Fruit fly (Drosophila melanogaster) whole organism, prepupa: ENCODE measurements around the gene pum.

Experiments used
- Blimp-1 ChIP-seq: fragments of 200-800 bp; sonication (Bioruptor generic); optimal IDR thresholded peaks from 3 replicates; lab custom pipeline; 2017; ENCODE audit warnings: missing biosample characterization, missing genetic modification characterization, mild to moderate bottlenecking, moderate library complexity, missing genetic modification reagents
- CG10631 ChIP-seq: fragments of 200-800 bp; sonication (Bioruptor generic); optimal IDR thresholded peaks from 2 replicates; lab custom pipeline; 2016; ENCODE audit warnings: missing biosample characterization, missing genetic modification characterization
- CG6163 ChIP-seq: fragments of 200-800 bp; sonication (Bioruptor generic); IDR thresholded peaks from 3 replicates; pipeline ENCODE4 v1.3.6; 2022; ENCODE audit warnings: missing biosample characterization, missing genetic modification characterization
- Eip93F ChIP-seq: fragments of 200-800 bp; sonication (Bioruptor generic); optimal IDR thresholded peaks from 2 replicates; lab custom pipeline; 2016; ENCODE audit warnings: missing biosample characterization, mild to moderate bottlenecking, missing genetic modification characterization
- Lpt ChIP-seq: fragments of 200-800 bp; sonication (Bioruptor generic); optimal IDR thresholded peaks from 3 replicates; lab custom pipeline; 2016; ENCODE audit warnings: missing biosample characterization, missing genetic modification characterization
- Smox ChIP-seq: fragments of 200-800 bp; sonication (Bioruptor generic); optimal IDR thresholded peaks from 3 replicates; lab custom pipeline; 2016; ENCODE audit warnings: missing biosample characterization, missing genetic modification characterization

DNA sequence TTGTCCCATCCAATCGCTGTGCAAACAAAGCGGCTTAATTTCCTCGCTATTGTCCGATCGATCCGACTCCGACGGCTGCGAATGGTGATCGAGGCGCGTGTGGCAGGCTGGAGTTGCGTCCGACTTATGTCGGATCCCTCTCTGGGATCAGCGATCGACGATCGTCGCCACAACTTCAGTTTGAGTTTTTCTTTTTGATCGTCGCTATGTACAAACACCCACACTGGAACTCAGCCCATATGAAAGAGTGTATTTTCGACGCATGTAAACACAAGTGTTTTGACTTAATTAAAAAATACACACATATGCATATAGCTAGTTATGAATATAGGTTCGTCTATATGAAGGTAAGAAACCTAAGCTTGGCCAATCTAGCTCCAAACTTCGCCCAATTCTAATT lies 26.6 kb upstream of the pum start, which contains the start of gene sage:
- TF ChIP-seq Smox (GFP tag; lab: Kevin White, UChicago) (no peak), Blimp-1 (GFP tag; lab: Kevin White, UChicago) (no peak), Lpt (GFP tag; lab: Kevin White, UChicago) (no peak), Eip93F (no peak), CG6163 (GFP tag; lab: Robert Waterston, UW) (no peak), CG10631 (GFP tag; lab: Kevin White, UChicago) (no peak)
